Fruit fly (Drosophila melanogaster): ENCODE data around the gene CG14837.

dm6 chr3L:7583154-7583553, 23.3 kb upstream of the CG14837 start, which contains the start of gene mmm:
- no peak for TF ChIP-seq Ets96B (tag; optimal IDR thresholded peaks at IDR 0.05)
- TF ChIP-seq OdsH (GFP tag; optimal IDR thresholded peaks at IDR 0.05) = no peak
- TF ChIP-seq Lpt (GFP tag; optimal IDR thresholded peaks at IDR 0.05) = no peak
- TF ChIP-seq Gug (GFP tag; IDR thresholded peaks at IDR 0.05) = no peak
- TF ChIP-seq CG4318 (GFP tag; optimal IDR thresholded peaks at IDR 0.05) = no peak
- TF ChIP-seq CG6808 (GFP tag; optimal IDR thresholded peaks at IDR 0.05) = no peak
- TF ChIP-seq CG16779 (tag; optimal IDR thresholded peaks at IDR 0.05) = no peak
- no peak for TF ChIP-seq Ets21C (GFP tag; optimal IDR thresholded peaks at IDR 0.05)
- TF ChIP-seq Eip75B (GFP tag; optimal IDR thresholded peaks at IDR 0.05) = no peak

All from whole organism, prepupa.